Worm (Caenorhabditis elegans): ENCODE measurements around the gene col-118.

Gene col-118

DNA sequence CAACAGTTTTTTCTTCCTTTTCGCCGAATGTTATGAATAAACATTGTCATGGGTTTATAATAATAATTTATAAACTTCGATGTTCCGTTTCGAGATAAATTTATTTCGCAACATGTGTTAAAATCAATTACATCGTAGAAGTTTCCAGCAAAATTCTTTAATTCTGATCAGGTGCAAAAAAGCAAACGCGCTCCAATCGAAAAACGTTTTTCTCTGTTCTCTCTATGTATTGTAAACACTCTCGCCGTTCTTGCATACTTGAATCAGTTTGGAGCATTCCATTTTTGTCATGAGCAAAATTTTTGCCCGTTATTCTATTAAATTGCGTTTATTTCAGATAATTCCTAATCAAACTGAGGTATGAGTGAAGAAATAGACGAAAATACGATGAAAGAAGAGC is 45.7 kb downstream of the col-118 start, which contains the start of gene rad-54.L2 (continued):
- TF ChIP-seq nhr-41 (GFP tag; IDR thresholded peaks at IDR 0.05) (no peak), tag-97 (GFP tag; IDR thresholded peaks at IDR 0.05) (no peak), arid-1 (GFP tag; conservative IDR thresholded peaks at IDR 0.05) (peak; percentile 53; the same call in 1 of the 2 replicates), F49E8.2 (tag; optimal IDR thresholded peaks at IDR 0.05; ENCODE audit: borderline replicate concordance) (no peak), hlh-30 (tag; optimal IDR thresholded peaks at IDR 0.05; ENCODE audit: insufficient read depth) (peak; percentile 95), dmd-9 (GFP tag; IDR thresholded peaks at IDR 0.05) (no peak), zip-2 (tag; optimal IDR thresholded peaks at IDR 0.05) (no peak), ztf-7 (tag; optimal IDR thresholded peaks at IDR 0.05) (peak; percentile 5), daf-8 (GFP tag; IDR thresholded peaks at IDR 0.05) (no peak), lin-29 (GFP tag; IDR thresholded peaks at IDR 0.05) (no peak), dpl-1 (GFP tag; optimal IDR thresholded peaks at IDR 0.05) (peak; percentile 59), pqm-1 (tag; optimal IDR thresholded peaks at IDR 0.05) (peak; percentile 12), Y5F2A.4 (GFP tag; optimal IDR thresholded peaks at IDR 0.05) (no peak), sdz-12 (GFP tag; optimal IDR thresholded peaks at IDR 0.05) (no peak), zfp-3 (GFP tag; conservative IDR thresholded peaks at IDR 0.05) (no peak), nhr-102 (tag; optimal IDR thresholded peaks at IDR 0.05) (peak; percentile 32), ceh-32 (tag; optimal IDR thresholded peaks at IDR 0.05; ENCODE audit: poor library complexity) (no peak), set-16 (GFP tag; IDR thresholded peaks at IDR 0.05) (no peak), snpc-1.2 (GFP tag; IDR thresholded peaks at IDR 0.05) (no peak), zfp-2 (tag; optimal IDR thresholded peaks at IDR 0.05) (no peak), ceh-82 (tag; optimal IDR thresholded peaks at IDR 0.05) (no peak), mxl-2 (GFP tag; conservative IDR thresholded peaks at IDR 0.05) (no peak), unc-39 (tag; optimal IDR thresholded peaks at IDR 0.05) (no peak), mdl-1 (tag; optimal IDR thresholded peaks at IDR 0.05) (no peak), dve-1 (tag; optimal IDR thresholded peaks at IDR 0.05; ENCODE audit: insufficient read depth) (peak; percentile 81), hlh-11 (tag; optimal IDR thresholded peaks at IDR 0.05) (peak; percentile 66), php-3 (GFP tag; IDR thresholded peaks at IDR 0.05) (no peak), nhr-11 (tag; optimal IDR thresholded peaks at IDR 0.05) (peak; percentile 8), zip-11 (GFP tag; IDR thresholded peaks at IDR 0.05) (no peak), skn-1 (tag; optimal IDR thresholded peaks at IDR 0.05) (no peak), unc-62 (GFP tag; optimal IDR thresholded peaks at IDR 0.05 in 1 of 2) (no peak), unc-62 (tag; optimal IDR thresholded peaks at IDR 0.05) (no peak), aly-2 (tag; optimal IDR thresholded peaks at IDR 0.05) (no peak), hmg-1.1 (GFP tag; IDR thresholded peaks at IDR 0.05) (no peak), nhr-48 (tag; optimal IDR thresholded peaks at IDR 0.05) (peak; percentile 35), dmd-8 (GFP tag; IDR thresholded peaks at IDR 0.05) (no peak), mes-2 (tag; optimal IDR thresholded peaks at IDR 0.05; ENCODE audit: poor library complexity, severe bottlenecking) (peak; percentile 79), ZK546.5 (tag; optimal IDR thresholded peaks at IDR 0.05) (no peak), madf-9 (GFP tag; conservative IDR thresholded peaks at IDR 0.05) (no peak), duxl-1 (tag; optimal IDR thresholded peaks at IDR 0.05; ENCODE audit: poor library complexity) (no peak), T20F7.1 (GFP tag; optimal IDR thresholded peaks at IDR 0.05) (peak; percentile 77), unc-130 (GFP tag; optimal IDR thresholded peaks at IDR 0.05) (peak; percentile 24), madf-5 (GFP tag; IDR thresholded peaks at IDR 0.05) (no peak), daf-16 (GFP tag; optimal IDR thresholded peaks at IDR 0.05) (peak in 1 of 2 experiments; percentile 24), daf-16 (tag; optimal IDR thresholded peaks at IDR 0.05) (peak; percentile 88), Y75B8A.6 (GFP tag; IDR thresholded peaks at IDR 0.05) (no peak), jun-1 (tag; optimal IDR thresholded peaks at IDR 0.05) (no peak), rbr-2 (tag; optimal IDR thresholded peaks at IDR 0.05) (peak; percentile 60), egl-43 (GFP tag; IDR thresholded peaks at IDR 0.05) (no peak), mep-1 (tag; optimal IDR thresholded peaks at IDR 0.05) (peak; percentile 76), snpc-4 (tag; optimal IDR thresholded peaks at IDR 0.05) (no peak), ama-1 (optimal IDR thresholded peaks at IDR 0.05) (peak; percentile 72), aha-1 (tag) (no peak)
